Worm (Caenorhabditis elegans): ENCODE results near the gene ZK1307.8.
A peak's percentile ranks its signal among the peaks of the same experiment; 100 is the strongest.

ZK1307.8 gene

DNA sequence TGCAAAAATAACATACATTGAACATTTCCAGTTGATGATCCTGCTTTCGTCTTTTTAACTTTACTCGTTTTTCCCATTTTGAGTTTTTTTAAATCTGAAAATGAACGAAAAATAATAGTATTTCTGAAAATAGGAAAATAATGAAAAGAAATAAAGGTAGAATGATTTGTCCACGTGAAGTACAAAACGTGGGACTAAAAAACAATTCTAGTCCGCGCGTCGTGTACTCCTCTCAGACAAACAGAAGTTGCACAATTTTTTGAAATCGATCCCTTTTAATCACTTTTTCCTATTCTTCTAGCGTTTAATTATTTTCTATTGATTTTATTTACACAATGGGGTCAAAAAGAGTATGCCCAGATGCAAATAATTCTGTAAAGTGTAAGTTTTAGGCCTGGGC lies 33.3 kb upstream of the ZK1307.8 start, which contains the start of the genes E02H1.1 and tag-124 (continued):
- no peak for TF ChIP-seq nhr-90 (tag; optimal IDR thresholded peaks at IDR 0.05)
- TF ChIP-seq egrh-3 (GFP tag; IDR thresholded peaks at IDR 0.05) = no peak
- no peak for TF ChIP-seq lsy-27 (tag; optimal IDR thresholded peaks at IDR 0.05; ENCODE audit: borderline replicate concordance, insufficient read depth)
- no peak for TF ChIP-seq nfya-1 (tag; optimal IDR thresholded peaks at IDR 0.05; ENCODE audit: borderline replicate concordance, insufficient read depth)
- TF ChIP-seq F39B2.1 (GFP tag; IDR thresholded peaks at IDR 0.05) = no peak
- TF ChIP-seq Y95B8A.8 (GFP tag; IDR thresholded peaks at IDR 0.05) = no peak
- no peak for TF ChIP-seq mxl-1 (tag; optimal IDR thresholded peaks at IDR 0.05)
- TF ChIP-seq madf-6 (GFP tag; IDR thresholded peaks at IDR 0.05) = peak; percentile 70; the same call in 1 of the 2 replicates
- peak; percentile 44 for TF ChIP-seq athp-1 (tag; optimal IDR thresholded peaks at IDR 0.05)
- peak; percentile 37; the same call in 1 of the 2 replicates for TF ChIP-seq dox-1 (GFP tag; IDR thresholded peaks at IDR 0.05)
- TF ChIP-seq atf-7 (tag; optimal IDR thresholded peaks at IDR 0.05) = no peak
- TF ChIP-seq nhr-120 (GFP tag; IDR thresholded peaks at IDR 0.05) = no peak
- TF ChIP-seq bed-2 (GFP tag; IDR thresholded peaks at IDR 0.05) = 0 out of 2 replicates have a peak, but pooled peaks have one; percentile 34
- peak in 1 of 2 experiments; percentile 68 for TF ChIP-seq rec-8 (tag; optimal IDR thresholded peaks at IDR 0.05)
- peak; percentile 93 for TF ChIP-seq ZK185.1 (tag; optimal IDR thresholded peaks at IDR 0.05; ENCODE audit: poor library complexity, severe bottlenecking)
- TF ChIP-seq F52B5.7 (tag; optimal IDR thresholded peaks at IDR 0.05) = no peak
- no peak for TF ChIP-seq die-1 (tag; optimal IDR thresholded peaks at IDR 0.05)
- no peak for TF ChIP-seq mel-28 (tag; optimal IDR thresholded peaks at IDR 0.05; ENCODE audit: borderline replicate concordance)
- TF ChIP-seq B0035.1 (tag; optimal IDR thresholded peaks at IDR 0.05) = no peak
- TF ChIP-seq hlh-12 (tag; optimal IDR thresholded peaks at IDR 0.05) = no peak
- TF ChIP-seq F55B11.4 (tag; optimal IDR thresholded peaks at IDR 0.05; ENCODE audit: borderline replicate concordance, insufficient read depth) = no peak
- TF ChIP-seq bed-1 (GFP tag; IDR thresholded peaks at IDR 0.05) = no peak
- TF ChIP-seq C06A6.2 (GFP tag; conservative IDR thresholded peaks at IDR 0.05) = no peak
- peak in 1 of 2 experiments; percentile 62 for TF ChIP-seq let-607 (tag; optimal IDR thresholded peaks at IDR 0.05)
- TF ChIP-seq pha-4 (tag; optimal IDR thresholded peaks at IDR 0.05) = no peak
- no peak for TF ChIP-seq F37B4.10 (GFP tag; IDR thresholded peaks at IDR 0.05)
- TF ChIP-seq tlf-1 (GFP tag; optimal IDR thresholded peaks at IDR 0.05) = no peak
- no peak for TF ChIP-seq ceh-91 (GFP tag; IDR thresholded peaks at IDR 0.05)
- no peak for TF ChIP-seq sptf-2 (GFP tag; optimal IDR thresholded peaks at IDR 0.05)
- no peak for TF ChIP-seq Y53G8AR.9 (GFP tag; conservative IDR thresholded peaks at IDR 0.05)
- no peak for TF ChIP-seq rpc-1 (optimal IDR thresholded peaks at IDR 0.05)
- TF ChIP-seq rpc-1 (tag; optimal IDR thresholded peaks at IDR 0.05) = no peak
- no peak for TF ChIP-seq D2030.7 (GFP tag; IDR thresholded peaks at IDR 0.05)
- TF ChIP-seq ccch-3 (GFP tag; optimal IDR thresholded peaks at IDR 0.05) = peak; percentile 5
- no peak for TF ChIP-seq egl-18 (GFP tag; IDR thresholded peaks at IDR 0.05)
- TF ChIP-seq unc-130 (GFP tag; optimal IDR thresholded peaks at IDR 0.05) = peak; percentile 82
- no peak for TF ChIP-seq mes-4 (tag; optimal IDR thresholded peaks at IDR 0.05)
- peak; percentile 2 for TF ChIP-seq xnd-1 (tag; optimal IDR thresholded peaks at IDR 0.05)
- peak; percentile 50; the same call in 1 of the 2 replicates for TF ChIP-seq lir-1 (GFP tag; conservative IDR thresholded peaks at IDR 0.05)
- no peak for TF ChIP-seq dpff-1 (tag; optimal IDR thresholded peaks at IDR 0.05)
- TF ChIP-seq ztf-25 (GFP tag; IDR thresholded peaks at IDR 0.05) = no peak
- TF ChIP-seq fkh-3 (tag; optimal IDR thresholded peaks at IDR 0.05) = no peak
- TF ChIP-seq aptf-3 (GFP tag; IDR thresholded peaks at IDR 0.05) = no peak
- no peak for TF ChIP-seq egl-44 (GFP tag; IDR thresholded peaks at IDR 0.05)
- TF ChIP-seq F10E7.11 (tag; optimal IDR thresholded peaks at IDR 0.05) = no peak
- no peak for TF ChIP-seq Y53F4B.3 (GFP tag; IDR thresholded peaks at IDR 0.05)
- TF ChIP-seq lsl-1 (GFP tag; optimal IDR thresholded peaks at IDR 0.05) = peak; percentile 27
- 0 out of 2 replicates have a peak, but pooled peaks have one; percentile 34 for TF ChIP-seq ztf-6 (GFP tag; IDR thresholded peaks at IDR 0.05)
- no peak for TF ChIP-seq ama-1 (optimal IDR thresholded peaks at IDR 0.05)
- TF ChIP-seq ama-1 (GFP tag; optimal IDR thresholded peaks at IDR 0.05) = no peak
